Fruit fly (Drosophila melanogaster) Kc167 (cell line): ENCODE measurements around the gene tbrd-1.

Experiments used
- Myc ChIP-seq: fragments of >200 bp; optimal IDR thresholded peaks from 2 replicates; lab custom pipeline; 2017; ENCODE audit warnings: missing external identifiers
- Sin3A ChIP-seq: fragments of >200 bp; optimal IDR thresholded peaks from 2 replicates; lab custom pipeline; 2018; ENCODE audit warnings: missing external identifiers
- h ChIP-seq: fragments of >200 bp; optimal IDR thresholded peaks from 3 replicates; lab custom pipeline; 2018; ENCODE audit warnings: missing external identifiers
- insv ChIP-seq: fragments of >200 bp; optimal IDR thresholded peaks from 3 replicates; lab custom pipeline; 2018; ENCODE audit warnings: missing external identifiers
- psq ChIP-seq: fragments of >200 bp; optimal IDR thresholded peaks from 2 replicates; lab custom pipeline; 2017; ENCODE audit warnings: missing external identifiers
- ttk ChIP-seq: sonication (Bioruptor generic); optimal IDR thresholded peaks from 2 replicates; lab custom pipeline; 2017; ENCODE audit warnings: missing external identifiers

DNA sequence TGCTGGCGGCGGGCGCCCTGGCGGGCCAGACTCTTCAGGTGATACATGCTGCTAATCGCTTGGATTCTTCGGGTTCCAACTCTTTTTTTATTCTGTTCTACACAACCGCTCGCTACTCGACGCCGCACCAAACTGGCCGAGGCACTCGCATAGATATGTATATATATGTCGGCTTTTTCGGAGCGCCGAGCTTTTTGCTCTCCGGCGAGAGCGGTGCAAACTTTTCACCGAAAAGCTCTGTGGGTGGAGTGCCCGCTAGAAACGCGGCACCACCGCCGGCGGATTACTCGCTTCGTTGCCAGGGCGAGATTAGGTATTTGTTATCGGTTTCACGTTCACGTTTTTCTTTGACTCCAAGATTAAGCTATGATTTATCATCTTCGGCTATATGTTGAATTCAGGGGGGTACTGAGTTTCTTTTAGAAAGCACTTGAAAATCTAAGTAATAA, 49.6 kb upstream of the tbrd-1 start, which contains the start of gene Gdh:
- TF ChIP-seq Myc (lab: Kevin White, UChicago) (no peak), psq (lab: Kevin White, UChicago) (no peak), insv (lab: Kevin White, UChicago) (no peak), h (lab: Kevin White, UChicago) (no peak), ttk (no peak), Sin3A (lab: Kevin White, UChicago) (no peak)
